Worm (Caenorhabditis elegans): ENCODE results near the gene C34C12.7.
A peak's percentile ranks its signal among the peaks of the same experiment; 100 is the strongest.

Gene C34C12.7

ce11 chrIII:3532035-3532434 is 43.9 kb upstream of the C34C12.7 start (continued):
- TF ChIP-seq mes-2 (tag; optimal IDR thresholded peaks at IDR 0.05; ENCODE audit: poor library complexity, severe bottlenecking), result peak; percentile 53
- TF ChIP-seq F10B5.3 (tag; optimal IDR thresholded peaks at IDR 0.05), result no peak
- no peak for TF ChIP-seq nhr-10 (tag; optimal IDR thresholded peaks at IDR 0.05)
- TF ChIP-seq fkh-10 (GFP tag; optimal IDR thresholded peaks at IDR 0.05), result no peak
- peak; percentile 53 for TF ChIP-seq nhr-28 (tag; optimal IDR thresholded peaks at IDR 0.05)
- TF ChIP-seq zip-11 (GFP tag; IDR thresholded peaks at IDR 0.05), result no peak
- no peak for TF ChIP-seq spr-3 (GFP tag; optimal IDR thresholded peaks at IDR 0.05)
- no peak for TF ChIP-seq lin-39 (tag; optimal IDR thresholded peaks at IDR 0.05)
- no peak for TF ChIP-seq Y105C5A.15 (GFP tag; IDR thresholded peaks at IDR 0.05)
- no peak for TF ChIP-seq ztf-7 (tag; optimal IDR thresholded peaks at IDR 0.05)
- peak; percentile 31 for TF ChIP-seq dpl-1 (GFP tag; optimal IDR thresholded peaks at IDR 0.05)
- no peak for TF ChIP-seq pha-4 (GFP tag; IDR thresholded peaks at IDR 0.05)
- TF ChIP-seq pha-4 (tag; optimal IDR thresholded peaks at IDR 0.05), result no peak
- no peak for TF ChIP-seq madf-5 (GFP tag; IDR thresholded peaks at IDR 0.05)
- no peak for TF ChIP-seq fos-1 (tag; optimal IDR thresholded peaks at IDR 0.05)
- no peak for TF ChIP-seq R02D3.7 (tag; optimal IDR thresholded peaks at IDR 0.05)
- peak; percentile 38; the same call in 1 of the 2 replicates for TF ChIP-seq dmd-6 (GFP tag; IDR thresholded peaks at IDR 0.05)
- peak; percentile 25 for TF ChIP-seq dve-1 (tag; optimal IDR thresholded peaks at IDR 0.05; ENCODE audit: insufficient read depth)
- TF ChIP-seq D1046.2 (GFP tag; IDR thresholded peaks at IDR 0.05), result no peak
- TF ChIP-seq mxl-3 (GFP tag; optimal IDR thresholded peaks at IDR 0.05), result no peak
- no peak for TF ChIP-seq F44E2.7 (GFP tag; IDR thresholded peaks at IDR 0.05)
- no peak for TF ChIP-seq skn-1 (tag; optimal IDR thresholded peaks at IDR 0.05)
- no peak for TF ChIP-seq aly-2 (tag; optimal IDR thresholded peaks at IDR 0.05)
- TF ChIP-seq hmg-1.1 (GFP tag; IDR thresholded peaks at IDR 0.05), result peak; percentile 75
- TF ChIP-seq nhr-111 (GFP tag; optimal IDR thresholded peaks at IDR 0.05), result no peak

- no peak for TF ChIP-seq zag-1 (tag; optimal IDR thresholded peaks at IDR 0.05)
- peak; percentile 57 for TF ChIP-seq dve-1 (tag; optimal IDR thresholded peaks at IDR 0.05; ENCODE audit: insufficient read depth)
- no peak for TF ChIP-seq ces-1 (GFP tag; optimal IDR thresholded peaks at IDR 0.05)
- no peak for TF ChIP-seq nhr-237 (tag; optimal IDR thresholded peaks at IDR 0.05)
- TF ChIP-seq Y75B8A.6 (GFP tag; IDR thresholded peaks at IDR 0.05), result no peak
- TF ChIP-seq Y5F2A.4 (GFP tag; optimal IDR thresholded peaks at IDR 0.05), result no peak
- TF ChIP-seq F26F4.8 (GFP tag; conservative IDR thresholded peaks at IDR 0.05), result no peak
- no peak for TF ChIP-seq F37D6.2 (tag; optimal IDR thresholded peaks at IDR 0.05)
- TF ChIP-seq D1046.2 (GFP tag; IDR thresholded peaks at IDR 0.05), result no peak
- TF ChIP-seq egl-43 (GFP tag; IDR thresholded peaks at IDR 0.05), result no peak
- TF ChIP-seq nhr-76 (tag; optimal IDR thresholded peaks at IDR 0.05), result no peak
- TF ChIP-seq ztf-11 (tag; optimal IDR thresholded peaks at IDR 0.05), result no peak
- no peak for TF ChIP-seq spr-3 (GFP tag; optimal IDR thresholded peaks at IDR 0.05)
- no peak for TF ChIP-seq nhr-41 (GFP tag; IDR thresholded peaks at IDR 0.05)
- no peak for TF ChIP-seq lin-38 (GFP tag; IDR thresholded peaks at IDR 0.05)
- TF ChIP-seq Y48G9A.11 (GFP tag; IDR thresholded peaks at IDR 0.05), result no peak
- no peak for TF ChIP-seq nhr-11 (tag; optimal IDR thresholded peaks at IDR 0.05)
- peak; percentile 49 for TF ChIP-seq nhr-28 (tag; optimal IDR thresholded peaks at IDR 0.05)
- peak; percentile 44 for TF ChIP-seq hlh-11 (tag; optimal IDR thresholded peaks at IDR 0.05)
- TF ChIP-seq snpc-1.2 (GFP tag; IDR thresholded peaks at IDR 0.05), result no peak
- peak; percentile 93 for TF ChIP-seq dmd-6 (GFP tag; IDR thresholded peaks at IDR 0.05)
- no peak for TF ChIP-seq snpc-4 (tag; optimal IDR thresholded peaks at IDR 0.05)
- TF ChIP-seq vab-7 (GFP tag; IDR thresholded peaks at IDR 0.05), result no peak
- no peak for TF ChIP-seq ceh-28 (tag; optimal IDR thresholded peaks at IDR 0.05)
- TF ChIP-seq mep-1 (tag; optimal IDR thresholded peaks at IDR 0.05), result peak; percentile 8
- TF ChIP-seq F44E2.7 (GFP tag; IDR thresholded peaks at IDR 0.05), result no peak
- TF ChIP-seq tag-97 (GFP tag; IDR thresholded peaks at IDR 0.05), result no peak
- TF ChIP-seq madf-9 (GFP tag; conservative IDR thresholded peaks at IDR 0.05), result no peak
- no peak for TF ChIP-seq nhr-10 (tag; optimal IDR thresholded peaks at IDR 0.05)
- TF ChIP-seq fkh-10 (GFP tag; optimal IDR thresholded peaks at IDR 0.05), result no peak
- TF ChIP-seq lin-1 (GFP tag; IDR thresholded peaks at IDR 0.05), result no peak
- TF ChIP-seq lin-39 (tag; optimal IDR thresholded peaks at IDR 0.05), result no peak
- TF ChIP-seq mdt-29 (GFP tag; IDR thresholded peaks at IDR 0.05), result no peak
- TF ChIP-seq daf-8 (GFP tag; IDR thresholded peaks at IDR 0.05), result no peak
- TF ChIP-seq pqm-1 (tag; optimal IDR thresholded peaks at IDR 0.05), result peak; percentile 41
- TF ChIP-seq nhr-42 (GFP tag; IDR thresholded peaks at IDR 0.05), result no peak
Observed at ce11 chrIII:3529744-3530208, 41.6 kb upstream of the C34C12.7 start, which contains the start of gene pitp-1. pitp-1 (minus strand) TSS chrIII:3529794.
